Fruit fly (Drosophila melanogaster) ovary, adult (tissue): ENCODE data around the gene CG4988.

ENCODE experiments used
- CG17801 ChIP-seq: fragments of 200-800 bp; optimal IDR thresholded peaks from 2 replicates; lab custom pipeline; 2019; ENCODE audit warnings: missing biosample characterization, mild to moderate bottlenecking, missing genetic modification characterization, moderate library complexity; ENCODE audit not compliant: partially characterized antibody

CG4988 gene

DNA sequence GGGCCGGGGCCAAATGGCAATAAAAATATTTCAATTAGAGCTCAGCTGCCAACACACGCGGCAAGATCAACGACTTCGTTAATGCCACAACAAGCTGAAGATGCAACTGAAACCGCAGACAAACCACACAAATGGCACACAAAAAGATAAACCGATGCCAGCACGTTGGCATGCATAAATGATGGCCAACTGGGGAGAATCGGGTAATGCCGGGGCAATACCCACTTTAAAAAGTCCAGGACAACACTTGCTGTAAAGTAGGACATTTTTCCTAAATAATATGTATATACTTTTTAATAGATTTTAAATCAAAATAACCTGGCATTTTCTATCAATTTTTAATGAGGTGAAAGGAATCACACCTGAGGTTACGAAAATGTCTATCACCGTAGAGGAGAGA, at the start of gene CG4988:
CG4988 (plus strand) TSS at position 301 of the 400 bp plus-strand sequence.
- TF ChIP-seq CG17801 (GFP tag; lab: Kevin White, UChicago) = no peak

DNA sequence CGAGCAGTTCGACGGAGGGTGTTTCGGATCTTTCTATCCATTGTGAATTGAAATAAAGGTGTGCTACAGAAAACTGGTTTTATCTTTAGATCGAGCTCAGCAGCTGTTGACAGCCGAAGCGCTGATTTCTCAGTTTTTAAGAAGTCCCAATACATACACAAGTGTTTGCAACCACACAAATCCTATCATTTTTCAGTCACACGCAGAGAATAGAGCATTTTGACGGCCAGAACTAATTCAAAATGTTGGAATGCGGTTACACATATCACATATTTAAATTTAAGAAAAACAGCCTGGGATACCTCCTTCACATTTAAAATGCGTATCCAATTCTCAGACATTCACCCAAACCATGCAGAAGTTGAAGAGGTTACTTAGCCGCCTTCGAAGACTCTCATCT, 45.9 kb upstream of the CG4988 start, which contains the start of gene CG6614:
CG6614 (minus strand) TSS at position 101 of the 400 bp plus-strand sequence.
- TF ChIP-seq CG17801 (GFP tag; lab: Kevin White, UChicago) = no peak

DNA sequence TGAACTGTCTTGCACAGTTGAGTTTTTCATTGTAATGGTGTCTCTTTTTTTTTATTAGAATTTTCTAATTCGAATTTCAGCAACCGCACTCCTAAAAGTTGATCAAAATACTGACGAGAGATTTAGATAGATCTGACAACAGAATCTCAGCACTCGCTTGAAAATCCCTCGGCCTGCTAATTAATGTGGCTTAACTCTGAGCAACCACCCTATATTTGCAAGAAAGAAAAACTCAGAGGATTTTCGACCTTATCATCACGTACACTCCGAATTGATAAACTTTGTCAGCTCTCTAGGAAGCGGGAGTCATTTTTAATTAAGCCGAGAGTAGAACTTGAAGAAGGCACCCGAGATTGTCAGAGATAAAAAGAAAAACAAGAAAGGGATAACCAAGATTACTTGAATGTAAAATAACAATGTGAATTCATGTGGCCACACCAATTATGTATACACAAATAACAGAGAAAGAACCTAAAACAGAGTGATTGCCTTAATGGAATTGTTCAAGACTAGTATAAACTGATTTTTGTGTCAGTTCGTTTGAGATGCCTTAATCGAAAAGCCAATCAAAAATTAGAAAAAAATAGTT, 42.6 kb upstream of the CG4988 start, which contains the start of the genes CG12307 and CG4983:
CG12307 (minus strand) TSS at position 101 of the 589 bp plus-strand sequence.
CG4983 (plus strand) TSS at position 539 of the 589 bp plus-strand sequence.
- no peak for TF ChIP-seq CG17801 (GFP tag; lab: Kevin White, UChicago)

DNA sequence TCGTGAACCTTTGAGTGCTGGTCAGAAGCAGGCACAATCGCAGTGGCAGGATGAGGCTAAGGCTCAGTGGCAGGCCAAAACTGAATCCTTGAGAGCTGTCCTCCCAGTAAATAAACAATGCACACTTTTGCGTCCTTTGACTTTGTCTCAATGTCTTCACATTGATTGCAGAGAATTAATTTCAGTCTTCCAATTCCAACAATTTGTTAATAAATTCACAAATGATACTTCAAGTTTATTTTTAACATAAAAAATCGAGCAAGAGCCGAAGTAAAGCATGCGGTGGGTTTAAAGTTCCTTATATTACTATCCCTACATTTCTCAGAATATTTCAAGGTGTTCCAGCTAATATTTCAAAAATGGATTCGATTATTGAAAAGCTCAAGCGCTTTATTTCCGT, 37.5 kb upstream of the CG4988 start, which contains the start of gene CG43167:
CG43167 (plus strand) TSS at position 301 of the 400 bp plus-strand sequence.
- no peak for TF ChIP-seq CG17801 (GFP tag; lab: Kevin White, UChicago)

DNA sequence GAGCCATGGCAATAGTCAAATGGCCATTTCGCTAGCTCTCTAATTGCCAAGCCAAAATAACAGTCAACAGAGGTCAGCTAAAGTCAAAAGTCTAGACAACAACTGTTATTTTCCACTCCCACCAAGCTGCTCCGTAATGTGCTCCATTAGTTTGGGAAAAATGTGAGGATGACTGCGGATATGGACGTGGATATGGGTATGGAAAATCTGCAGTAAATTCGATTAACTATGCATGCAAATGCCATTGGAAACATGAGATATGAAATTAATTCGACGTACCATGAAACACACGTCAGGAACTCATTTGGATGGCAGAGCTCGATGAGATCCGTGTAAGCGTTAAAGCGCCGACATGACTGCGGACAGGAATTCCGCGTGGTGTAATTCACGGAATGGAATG, 31.6 kb upstream of the CG4988 start, which contains the start of gene CG44477:
CG44477 (plus strand) TSS at position 301 of the 400 bp plus-strand sequence.
- no peak for TF ChIP-seq CG17801 (GFP tag; lab: Kevin White, UChicago)

DNA sequence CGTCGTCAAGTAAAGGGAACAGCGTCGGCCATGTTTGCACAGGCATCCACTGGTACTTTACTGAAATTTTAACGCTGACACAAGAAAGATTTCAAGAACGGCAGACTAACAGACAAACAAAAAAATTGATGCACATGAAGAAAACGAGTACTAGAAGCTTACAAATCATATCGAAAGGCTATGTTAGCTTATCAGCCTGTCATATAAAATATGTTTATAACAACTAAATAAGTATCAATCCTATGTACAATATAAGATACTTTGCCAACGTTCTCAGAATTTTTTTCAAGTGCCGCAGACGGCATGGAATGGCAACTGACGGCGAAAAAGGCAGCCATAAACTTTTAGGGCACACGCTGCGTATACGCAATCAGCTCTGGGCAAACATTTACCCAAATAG, 7.2 kb downstream of the CG4988 start:
- TF ChIP-seq CG17801 (GFP tag; lab: Kevin White, UChicago) = no peak

DNA sequence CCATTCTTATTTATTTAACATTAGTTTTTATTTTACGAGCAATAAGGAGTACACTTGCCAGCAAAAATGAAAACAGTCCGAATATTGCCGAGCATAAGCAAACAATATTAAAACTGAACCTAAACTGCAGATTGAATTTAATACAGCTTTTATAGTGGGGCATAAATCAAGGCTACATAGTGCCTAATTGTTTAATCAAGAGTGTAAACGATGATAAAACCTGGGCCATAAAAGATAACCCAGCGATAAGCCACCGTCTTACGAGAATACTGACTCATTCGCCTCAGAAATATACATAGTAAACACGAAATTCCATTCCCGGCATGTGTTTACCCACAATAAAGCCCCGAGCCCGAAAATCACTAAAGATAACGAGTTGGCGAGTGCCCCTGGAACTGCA, 41.4 kb downstream of the CG4988 start:
- TF ChIP-seq CG17801 (GFP tag; lab: Kevin White, UChicago) = peak; percentile 17

DNA sequence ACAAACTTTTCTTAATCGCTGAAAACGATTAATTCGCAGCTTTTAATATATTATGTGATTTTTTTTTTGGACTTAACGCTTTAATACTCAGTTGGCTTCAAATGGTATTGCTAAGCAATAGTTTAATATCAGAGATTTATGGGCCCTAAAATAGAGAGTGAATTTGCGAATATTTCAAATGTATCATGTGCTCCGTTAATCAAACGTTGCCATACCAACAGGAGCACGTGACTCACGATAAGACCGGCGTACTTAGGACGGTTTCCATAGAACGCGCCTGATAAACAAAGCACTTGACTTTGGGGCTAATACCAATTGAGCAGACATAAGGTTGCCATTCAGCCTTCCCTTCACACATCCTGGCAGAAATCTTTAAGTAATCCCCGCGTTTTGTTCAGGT, 43.0 kb downstream of the CG4988 start:
- no peak for TF ChIP-seq CG17801 (GFP tag; lab: Kevin White, UChicago)

DNA sequence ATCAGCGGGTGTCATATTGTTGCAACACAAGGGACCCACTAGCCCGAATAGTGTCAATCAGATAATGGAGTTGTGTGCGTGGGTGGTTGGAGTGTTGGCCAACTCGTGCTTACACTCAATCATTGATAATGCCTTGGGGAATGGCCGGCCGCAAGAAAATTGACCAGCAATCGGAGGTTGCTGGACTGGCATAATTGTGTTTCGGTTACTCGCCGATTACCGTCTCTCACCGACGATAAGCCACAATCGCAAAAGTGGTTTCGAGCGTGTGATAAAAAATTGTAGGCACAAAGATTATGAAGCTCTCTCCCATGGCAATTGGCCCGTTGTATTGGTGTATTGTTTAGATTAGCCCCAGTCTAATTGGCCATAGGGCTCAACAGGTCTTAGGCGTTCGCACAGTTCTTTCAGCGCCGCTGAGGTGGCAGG, 44.0 kb downstream of the CG4988 start, which contains the start of gene Vha100-5:
Vha100-5 (plus strand) TSS at position 395 of the 429 bp plus-strand sequence.
- no peak for TF ChIP-seq CG17801 (GFP tag; lab: Kevin White, UChicago)

DNA sequence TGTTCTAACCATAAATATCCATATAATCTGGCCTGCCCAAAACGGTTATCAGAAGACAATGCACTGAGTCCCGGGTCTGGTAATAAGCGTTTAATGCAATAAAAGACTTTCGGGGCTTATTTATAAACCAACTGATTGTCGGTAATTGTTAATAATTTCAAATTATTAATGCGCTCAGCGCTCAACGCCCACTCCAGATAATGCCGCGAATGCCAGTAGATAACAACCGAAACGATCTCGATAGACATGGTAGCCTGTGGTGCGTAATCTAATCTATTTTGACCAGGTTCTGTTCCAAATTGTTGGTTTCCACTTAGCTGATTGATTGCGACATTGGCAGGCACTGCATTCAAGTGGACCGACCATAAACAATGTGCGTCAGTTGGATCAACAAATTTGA, 46.0 kb downstream of the CG4988 start:
- no peak for TF ChIP-seq CG17801 (GFP tag; lab: Kevin White, UChicago)
